Worm (Caenorhabditis elegans) whole organism, L1 larva: Measurements from ENCODE around the gene T13F3.8.

Experiments used
- C04F5.9 ChIP-seq: sonication (generic microtip); optimal IDR thresholded peaks from 2 replicates; lab custom pipeline; 2016; ENCODE audit warnings: missing genetic modification characterization, missing compliant biosample characterization
- alr-1 ChIP-seq: fragments of 200-800 bp; sonication (Bioruptor generic); optimal IDR thresholded peaks from 2 replicates; lab custom pipeline; 2018; ENCODE audit warnings: borderline replicate concordance, mild to moderate bottlenecking, missing genetic modification characterization, missing compliant biosample characterization
- blmp-1 ChIP-seq: fragments of 150-350 bp; optimal IDR thresholded peaks from 2 replicates; lab custom pipeline; 2014; ENCODE audit warnings: missing biosample characterization, missing genetic modification characterization
- ceh-63 ChIP-seq: fragments of 200-800 bp; sonication (Bioruptor generic); optimal IDR thresholded peaks from 2 replicates; lab custom pipeline; 2018; ENCODE audit warnings: mild to moderate bottlenecking, missing genetic modification characterization, missing compliant biosample characterization
- dpl-1 ChIP-seq, 3 experiments: fragments of 150-350 bp in 2 of 3; sonication (generic microtip) in 1 of 3; optimal IDR thresholded peaks; 2 replicates each; lab custom pipeline; 2014 to 2017; ENCODE audit warnings: missing biosample characterization in 3 of 3, missing genetic modification characterization in 3 of 3, missing genetic modification reagents in 3 of 3
- dsc-1 ChIP-seq: sonication (generic microtip); optimal IDR thresholded peaks from 2 replicates; lab custom pipeline; 2016; ENCODE audit warnings: mild to moderate bottlenecking, missing genetic modification characterization, missing compliant biosample characterization
- efl-1 ChIP-seq, 4 experiments: fragments of 150-350 bp; optimal IDR thresholded peaks in 3 of 4; peaks in 1 of 4; 1 replicate in 1 of 4; 2 replicates in 3 of 4; lab custom pipeline; 2014; ENCODE audit warnings: missing biosample characterization in 2 of 4, missing genetic modification characterization in 2 of 4, missing genetic modification reagents in 2 of 4
- efl-3 ChIP-seq: fragments of 200-800 bp; sonication (Bioruptor generic); optimal IDR thresholded peaks from 2 replicates; lab custom pipeline; 2018; ENCODE audit warnings: mild to moderate bottlenecking, missing genetic modification characterization, missing compliant biosample characterization
- egl-27 ChIP-seq, 2 experiments: fragments of 150-350 bp in 1 of 2; sonication (generic microtip); optimal IDR thresholded peaks; 3 replicates each; lab custom pipeline; 2017 to 2018; ENCODE audit warnings: missing biosample characterization in 2 of 2, missing genetic modification characterization in 2 of 2, missing genetic modification reagents in 2 of 2
- ets-5 ChIP-seq: fragments of 200-800 bp; sonication (Bioruptor generic); IDR thresholded peaks from 2 replicates; pipeline ENCODE4 v1.3.6; 2022; ENCODE audit warnings: missing genetic modification characterization, missing compliant biosample characterization
- fkh-8 ChIP-seq: sonication (generic microtip); optimal IDR thresholded peaks from 2 replicates; lab custom pipeline; 2016; ENCODE audit warnings: mild to moderate bottlenecking, missing genetic modification characterization, missing compliant biosample characterization
- fos-1 ChIP-seq: fragments of 150-350 bp; optimal IDR thresholded peaks from 2 replicates; lab custom pipeline; 2014; ENCODE audit warnings: missing biosample characterization, missing genetic modification characterization
- hlh-17 ChIP-seq: fragments of 200-800 bp; sonication (Bioruptor generic); optimal IDR thresholded peaks from 2 replicates; lab custom pipeline; 2018; ENCODE audit warnings: missing genetic modification characterization, mild to moderate bottlenecking, missing compliant biosample characterization, moderate library complexity, borderline replicate concordance
- hlh-4 ChIP-seq: sonication (generic microtip); optimal IDR thresholded peaks from 2 replicates; lab custom pipeline; 2016; ENCODE audit warnings: mild to moderate bottlenecking, missing genetic modification characterization, missing compliant biosample characterization
- hpl-2 ChIP-seq: fragments of 150-350 bp; optimal IDR thresholded peaks from 2 replicates; lab custom pipeline; 2014; ENCODE audit warnings: missing biosample characterization, missing genetic modification reagents, missing genetic modification characterization
- lin-15B ChIP-seq: fragments of 150-350 bp; sonication (generic microtip); optimal IDR thresholded peaks from 3 replicates; lab custom pipeline; 2014; ENCODE audit warnings: missing biosample characterization, missing genetic modification characterization
- lir-3 ChIP-seq: sonication (generic microtip); optimal IDR thresholded peaks from 2 replicates; lab custom pipeline; 2016; ENCODE audit warnings: mild to moderate bottlenecking, missing genetic modification characterization, moderate library complexity, missing compliant biosample characterization; ENCODE audit not compliant: poor library complexity
- mdl-1 ChIP-seq, 2 experiments: fragments of 150-350 bp; optimal IDR thresholded peaks; 2 replicates each; lab custom pipeline; 2014 to 2017; ENCODE audit warnings: missing biosample characterization in 2 of 2, missing genetic modification characterization in 2 of 2, inconsistent platforms in 1 of 2
- mef-2 ChIP-seq: fragments of 150-350 bp; optimal IDR thresholded peaks from 2 replicates; lab custom pipeline; 2014; ENCODE audit warnings: missing biosample characterization, missing genetic modification characterization
- mep-1 ChIP-seq: fragments of 150-350 bp; optimal IDR thresholded peaks from 2 replicates; lab custom pipeline; 2014; ENCODE audit warnings: missing biosample characterization, missing genetic modification characterization
- nhr-19 ChIP-seq: fragments of 200-800 bp; sonication (Bioruptor generic); conservative IDR thresholded peaks from 2 replicates; pipeline ENCODE4 v1.3.6; 2022; ENCODE audit warnings: missing genetic modification characterization, missing compliant biosample characterization
- nhr-47 ChIP-seq: sonication (generic microtip); optimal IDR thresholded peaks from 2 replicates; lab custom pipeline; 2016; ENCODE audit warnings: mild to moderate bottlenecking, missing genetic modification characterization, moderate library complexity, missing compliant biosample characterization
- nhr-71 ChIP-seq: sonication (generic microtip); optimal IDR thresholded peaks from 2 replicates; lab custom pipeline; 2016; ENCODE audit warnings: mild to moderate bottlenecking, missing genetic modification characterization, moderate library complexity, missing compliant biosample characterization
- nhr-85 ChIP-seq: sonication (generic microtip); peaks from one replicate; lab custom pipeline; 2016; ENCODE audit warnings: missing genetic modification characterization, inconsistent platforms, missing compliant biosample characterization
- rnt-1 ChIP-seq: sonication (generic microtip); optimal IDR thresholded peaks from 2 replicates; lab custom pipeline; 2016; ENCODE audit warnings: mild to moderate bottlenecking, missing genetic modification characterization, moderate library complexity, missing compliant biosample characterization
- skn-1 ChIP-seq: fragments of 150-350 bp; optimal IDR thresholded peaks from 2 replicates; lab custom pipeline; 2014; ENCODE audit warnings: missing biosample characterization, missing genetic modification characterization
- snpc-4 ChIP-seq: fragments of 150-350 bp; optimal IDR thresholded peaks from 2 replicates; lab custom pipeline; 2014; ENCODE audit warnings: missing biosample characterization, missing genetic modification characterization
- sox-4 ChIP-seq: sonication (generic microtip); optimal IDR thresholded peaks from 2 replicates; lab custom pipeline; 2016; ENCODE audit warnings: missing genetic modification characterization, missing compliant biosample characterization
- sptf-1 ChIP-seq: fragments of 150-350 bp; optimal IDR thresholded peaks from 2 replicates; lab custom pipeline; 2014; ENCODE audit warnings: missing biosample characterization, missing genetic modification characterization
- unc-130 ChIP-seq: fragments of 150-350 bp; optimal IDR thresholded peaks from 2 replicates; lab custom pipeline; 2017; ENCODE audit warnings: missing biosample characterization, missing genetic modification characterization, inconsistent platforms
- unc-30 ChIP-seq: sonication (generic microtip); optimal IDR thresholded peaks from 2 replicates; lab custom pipeline; 2017; ENCODE audit warnings: missing biosample characterization, missing genetic modification characterization
- unc-62 ChIP-seq: fragments of 150-350 bp; optimal IDR thresholded peaks from 2 replicates; lab custom pipeline; 2014; ENCODE audit warnings: missing biosample characterization, missing genetic modification reagents, missing genetic modification characterization
- unc-86 ChIP-seq: sonication (generic microtip); optimal IDR thresholded peaks from 2 replicates; lab custom pipeline; 2016; ENCODE audit warnings: missing genetic modification characterization, missing compliant biosample characterization
- ztf-11 ChIP-seq, 2 experiments: sonication (generic microtip); optimal IDR thresholded peaks; 2 replicates each; lab custom pipeline; 2016 to 2017; ENCODE audit warnings: missing genetic modification characterization in 2 of 2, missing biosample characterization in 1 of 2, missing compliant biosample characterization in 1 of 2

T13F3.8 gene

DNA sequence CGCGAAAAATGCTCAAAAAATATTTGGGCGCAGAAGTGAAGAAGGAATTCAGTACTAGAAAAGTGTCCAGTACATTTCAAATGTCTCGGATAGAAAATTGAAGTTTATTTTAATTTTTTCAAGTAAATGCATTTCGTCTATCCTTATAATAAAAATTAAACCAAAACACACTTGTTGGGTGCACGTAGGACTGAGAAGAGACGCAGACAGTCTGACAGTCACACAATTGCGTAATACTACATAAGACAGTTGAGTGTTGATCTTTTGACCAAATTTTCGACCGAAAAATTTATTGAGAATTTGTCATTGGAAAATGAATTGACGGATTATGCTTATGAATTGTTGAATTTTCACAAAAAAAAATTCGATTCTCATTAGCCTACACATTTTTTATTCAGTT is 39.9 kb downstream of the T13F3.8 start, which contains the start of gene oac-7:
TSS of gene oac-7 (plus strand) at position 283 of the 400 bp plus-strand sequence.
- peak; percentile 45 for TF ChIP-seq nhr-85 (tag; lab: Kevin White, UChicago)
- TF ChIP-seq blmp-1 (tag; lab: Kevin White, UChicago) = peak; percentile 4
- TF ChIP-seq ets-5 (GFP tag; lab: Robert Waterston, UW) = no peak
- peak; percentile 66 for TF ChIP-seq nhr-71 (tag; lab: Kevin White, UChicago)
- TF ChIP-seq hpl-2 (GFP tag; lab: Kevin White, UChicago) = no peak
- peak; percentile 5 for TF ChIP-seq skn-1 (tag; lab: Kevin White, UChicago)
- TF ChIP-seq dsc-1 (tag; lab: Kevin White, UChicago) = no peak
- no peak for TF ChIP-seq nhr-47 (tag; lab: Kevin White, UChicago)
- TF ChIP-seq efl-1 (optimal IDR thresholded peaks at IDR 0.05; lab: Kevin White, UChicago) = peak in 1 of 2 experiments; percentile 13
- TF ChIP-seq efl-1 (GFP tag; optimal IDR thresholded peaks at IDR 0.05 in 1 of 2; lab: Kevin White, UChicago) = no peak

DNA sequence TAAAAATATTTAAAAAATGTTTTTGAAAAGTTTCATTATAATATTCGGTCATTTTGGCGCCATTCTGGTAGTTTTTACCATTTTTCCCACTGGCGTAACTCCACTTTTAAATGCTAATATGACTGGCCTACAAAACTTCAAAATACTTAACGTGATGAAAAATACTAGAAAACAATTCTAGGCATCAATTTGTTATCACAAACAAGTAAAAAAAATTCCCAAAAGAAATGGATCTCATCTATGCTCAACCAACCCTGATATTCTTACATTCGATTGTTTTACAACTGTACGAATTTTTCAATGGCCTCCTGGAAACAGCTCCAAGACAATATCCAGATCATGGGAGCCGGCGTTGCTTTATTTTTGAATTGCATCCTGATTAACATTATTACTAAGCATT is 45.4 kb downstream of the T13F3.8 start, which contains the start of gene str-214:
TSS of gene str-214 (plus strand) at position 301 of the 400 bp plus-strand sequence.
- TF ChIP-seq lir-3 (tag; lab: Kevin White, UChicago) = no peak
- TF ChIP-seq fkh-8 (tag; lab: Kevin White, UChicago) = no peak
- TF ChIP-seq hpl-2 (GFP tag; lab: Kevin White, UChicago) = no peak
- TF ChIP-seq ztf-11 (tag; optimal IDR thresholded peaks at IDR 0.05; lab: Kevin White, UChicago) = no peak
- TF ChIP-seq unc-30 (tag; lab: Kevin White, UChicago) = no peak
- no peak for TF ChIP-seq dpl-1 (GFP tag; optimal IDR thresholded peaks at IDR 0.05; lab: Kevin White, UChicago)
- no peak for TF ChIP-seq fos-1 (tag; lab: Kevin White, UChicago)
- TF ChIP-seq sptf-1 (tag; lab: Kevin White, UChicago) = no peak

DNA sequence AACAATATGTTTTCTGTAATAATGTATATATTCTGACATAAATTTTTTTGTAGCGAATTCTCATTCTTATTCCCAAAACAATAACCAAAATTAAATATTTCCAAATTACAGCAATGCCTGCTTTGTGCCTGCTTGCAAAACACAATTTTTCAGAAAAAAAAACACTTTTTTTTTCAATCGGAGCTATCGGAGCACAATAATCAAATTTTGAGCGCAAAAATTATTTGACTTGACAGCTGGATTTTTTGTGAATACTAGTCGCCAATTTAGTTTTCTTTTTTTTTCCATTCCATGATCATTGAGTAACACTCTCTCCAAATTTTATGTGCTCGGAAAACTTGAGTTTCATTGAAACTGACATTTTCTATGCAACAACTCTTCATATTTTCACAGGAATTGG is 47.6 kb downstream of the T13F3.8 start, which contains the start of gene srh-180:
TSS of gene srh-180 (plus strand) at position 301 of the 400 bp plus-strand sequence.
- TF ChIP-seq lin-15B (tag; lab: Kevin White, UChicago) (no peak), ets-5 (GFP tag; lab: Robert Waterston, UW) (no peak), efl-3 (GFP tag; lab: Kevin White, UChicago) (no peak), unc-62 (no peak), nhr-71 (tag; lab: Kevin White, UChicago) (no peak)
- TF ChIP-seq, all 84 proteins: peak for 0

DNA sequence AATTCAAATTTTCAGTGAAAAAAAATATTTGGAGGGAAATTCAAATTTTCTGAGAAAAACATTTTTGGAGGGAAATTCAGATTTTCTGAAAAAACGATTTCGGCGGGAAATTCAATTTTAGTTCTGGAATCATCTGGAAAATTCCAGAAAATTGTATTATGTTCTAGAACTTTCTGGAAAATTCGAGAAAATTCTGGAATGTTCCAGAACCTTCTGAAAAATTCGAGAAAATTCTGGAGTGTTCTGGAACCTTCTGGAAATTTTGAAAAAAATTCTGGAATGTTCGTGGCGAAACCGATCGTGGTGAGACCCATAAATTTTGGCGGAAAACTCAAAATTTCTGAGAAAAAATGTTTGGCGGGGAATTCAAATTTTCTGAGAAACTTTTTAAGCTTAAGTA is 52.6 kb downstream of the T13F3.8 start:
- no peak for TF ChIP-seq rnt-1
- no peak for TF ChIP-seq hlh-4 (tag; lab: Kevin White, UChicago)
- no peak for TF ChIP-seq ets-5 (GFP tag; lab: Robert Waterston, UW)
- no peak for TF ChIP-seq nhr-19 (GFP tag; lab: Robert Waterston, UW)
- no peak for TF ChIP-seq hlh-17 (GFP tag; lab: Kevin White, UChicago)
- no peak for TF ChIP-seq snpc-4 (tag; lab: Kevin White, UChicago)
- no peak for TF ChIP-seq ceh-63 (GFP tag; lab: Kevin White, UChicago)
- TF ChIP-seq alr-1 = no peak
- no peak for TF ChIP-seq C04F5.9 (tag; lab: Kevin White, UChicago)
- TF ChIP-seq egl-27 (tag; optimal IDR thresholded peaks at IDR 0.05; lab: Kevin White, UChicago) = no peak
- TF ChIP-seq mef-2 = no peak
- TF ChIP-seq mdl-1 (tag; optimal IDR thresholded peaks at IDR 0.05; lab: Kevin White, UChicago) = no peak
- TF ChIP-seq lir-3 (tag; lab: Kevin White, UChicago) = no peak
- TF ChIP-seq sox-4 (tag; lab: Kevin White, UChicago) = no peak
- no peak for TF ChIP-seq blmp-1 (tag; lab: Kevin White, UChicago)
- TF ChIP-seq ztf-11 (tag; optimal IDR thresholded peaks at IDR 0.05; lab: Kevin White, UChicago) = no peak
- TF ChIP-seq unc-86 = no peak
- TF ChIP-seq unc-130 = no peak
- no peak for TF ChIP-seq mep-1 (tag; lab: Kevin White, UChicago)
